Worm (Caenorhabditis elegans): Measurements from ENCODE around the gene hsp-90.

- TF ChIP-seq T22C8.4 (GFP tag; IDR thresholded peaks at IDR 0.05) (no peak), flt-1 (GFP tag; IDR thresholded peaks at IDR 0.05) (no peak), med-1 (GFP tag; optimal IDR thresholded peaks at IDR 0.05; ENCODE audit: insufficient read depth) (no peak)
Observed at ce11 chrV:14686231-14687105, 1.8 kb downstream of the hsp-90 start.
